Worm (Caenorhabditis elegans) whole organism, late embryonic: ENCODE results near the gene nas-8.

Experiments
- C08G9.2 ChIP-seq: sonication (generic microtip); optimal IDR thresholded peaks from 2 replicates; lab custom pipeline; 2016; ENCODE audit warnings: mild to moderate bottlenecking, missing genetic modification characterization, moderate library complexity, missing compliant biosample characterization
- F13H6.1 ChIP-seq: sonication (generic microtip); optimal IDR thresholded peaks from 2 replicates; lab custom pipeline; 2016; ENCODE audit warnings: missing genetic modification characterization, missing compliant biosample characterization
- K09A11.1 ChIP-seq: sonication (generic microtip); optimal IDR thresholded peaks from 2 replicates; lab custom pipeline; 2017; ENCODE audit warnings: antibody characterized with exemption, mild to moderate bottlenecking, missing genetic modification characterization, missing compliant biosample characterization; ENCODE audit not compliant: insufficient read depth
- Y22D7AL.16 ChIP-seq: sonication (generic microtip); optimal IDR thresholded peaks from 2 replicates; lab custom pipeline; 2016; ENCODE audit warnings: missing genetic modification characterization, missing compliant biosample characterization
- ama-1 ChIP-seq: fragments of 150-350 bp; optimal IDR thresholded peaks from 2 replicates; lab custom pipeline; 2014
- ceh-14 ChIP-seq: sonication (generic microtip); optimal IDR thresholded peaks from 2 replicates; lab custom pipeline; 2016; ENCODE audit warnings: missing genotype, missing genetic modification characterization, missing compliant biosample characterization
- ceh-18 ChIP-seq: sonication (generic microtip); optimal IDR thresholded peaks from 2 replicates; lab custom pipeline; 2016; ENCODE audit warnings: missing genetic modification characterization, missing compliant biosample characterization
- ceh-19 ChIP-seq: fragments of 200-800 bp; sonication (Bioruptor generic); optimal IDR thresholded peaks from 2 replicates; lab custom pipeline; 2018; ENCODE audit warnings: mild to moderate bottlenecking, missing genetic modification characterization, missing compliant biosample characterization
- ceh-24 ChIP-seq: sonication (generic microtip); optimal IDR thresholded peaks from 2 replicates; lab custom pipeline; 2016; ENCODE audit warnings: mild to moderate bottlenecking, missing genetic modification characterization, missing compliant biosample characterization
- ceh-31 ChIP-seq: sonication (generic microtip); optimal IDR thresholded peaks from 2 replicates; lab custom pipeline; 2016; ENCODE audit warnings: missing genetic modification characterization, missing compliant biosample characterization
- ceh-34 ChIP-seq: sonication (generic microtip); optimal IDR thresholded peaks from 2 replicates; lab custom pipeline; 2016; ENCODE audit warnings: mild to moderate bottlenecking, missing genetic modification characterization, missing compliant biosample characterization
- ceh-48 ChIP-seq: sonication (generic microtip); optimal IDR thresholded peaks from 2 replicates; lab custom pipeline; 2016; ENCODE audit warnings: missing genetic modification characterization, inconsistent platforms, missing compliant biosample characterization
- ceh-6 ChIP-seq: fragments of 200-800 bp; sonication (Bioruptor generic); optimal IDR thresholded peaks from 2 replicates; lab custom pipeline; 2018; ENCODE audit warnings: mild to moderate bottlenecking, missing genetic modification characterization, missing compliant biosample characterization
- ceh-9 ChIP-seq: sonication (generic microtip); optimal IDR thresholded peaks from 2 replicates; lab custom pipeline; 2016; ENCODE audit warnings: mild to moderate bottlenecking, missing genetic modification characterization, inconsistent platforms, missing compliant biosample characterization
- dve-1 ChIP-seq: sonication (generic microtip); optimal IDR thresholded peaks from 2 replicates; lab custom pipeline; 2017; ENCODE audit warnings: antibody characterized with exemption, mild to moderate bottlenecking, missing genetic modification characterization, missing compliant biosample characterization
- elt-4 ChIP-seq: sonication (generic microtip); optimal IDR thresholded peaks from 2 replicates; lab custom pipeline; 2016; ENCODE audit warnings: missing genetic modification characterization, missing compliant biosample characterization
- hlh-15 ChIP-seq: sonication (generic microtip); optimal IDR thresholded peaks from 2 replicates; lab custom pipeline; 2016; ENCODE audit warnings: missing genetic modification characterization, missing compliant biosample characterization
- hlh-6 ChIP-seq: sonication (generic microtip); optimal IDR thresholded peaks from 2 replicates; lab custom pipeline; 2016; ENCODE audit warnings: missing genotype, missing genetic modification characterization, missing compliant biosample characterization
- hlh-8 ChIP-seq: sonication (generic microtip); optimal IDR thresholded peaks from 2 replicates; lab custom pipeline; 2016; ENCODE audit warnings: missing genotype, missing genetic modification characterization, missing compliant biosample characterization
- lim-6 ChIP-seq: sonication (generic microtip); optimal IDR thresholded peaks from 2 replicates; lab custom pipeline; 2016; ENCODE audit warnings: missing genetic modification characterization, missing compliant biosample characterization
- lin-11 ChIP-seq: fragments of 200-800 bp; sonication (Bioruptor generic); optimal IDR thresholded peaks from 2 replicates; lab custom pipeline; 2018; ENCODE audit warnings: mild to moderate bottlenecking, missing genetic modification characterization, missing compliant biosample characterization
- madf-2 ChIP-seq: sonication (generic microtip); optimal IDR thresholded peaks from 2 replicates; lab custom pipeline; 2017; ENCODE audit warnings: missing genetic modification characterization, missing compliant biosample characterization
- mec-3 ChIP-seq: sonication (generic microtip); optimal IDR thresholded peaks from 2 replicates; lab custom pipeline; 2016; ENCODE audit warnings: borderline replicate concordance, missing genetic modification characterization, missing compliant biosample characterization
- nfya-1 ChIP-seq: sonication (generic microtip); optimal IDR thresholded peaks from 2 replicates; lab custom pipeline; 2017; ENCODE audit warnings: missing genetic modification characterization, mild to moderate bottlenecking, missing compliant biosample characterization, antibody characterized with exemption, moderate library complexity
- nhr-11 ChIP-seq: fragments of 150-350 bp; optimal IDR thresholded peaks from 2 replicates; lab custom pipeline; 2014; ENCODE audit warnings: missing biosample characterization, missing genetic modification characterization
- nhr-232 ChIP-seq: sonication (generic microtip); optimal IDR thresholded peaks from 2 replicates; lab custom pipeline; 2016; ENCODE audit warnings: missing genetic modification characterization, missing compliant biosample characterization
- npax-4 ChIP-seq: sonication (generic microtip); optimal IDR thresholded peaks from 2 replicates; lab custom pipeline; 2016; ENCODE audit warnings: missing genetic modification characterization, missing compliant biosample characterization
- pat-9 ChIP-seq: fragments of 200-800 bp; sonication (Bioruptor generic); optimal IDR thresholded peaks from 2 replicates; lab custom pipeline; 2018; ENCODE audit warnings: mild to moderate bottlenecking, missing genetic modification characterization, moderate library complexity, missing compliant biosample characterization
- pax-1 ChIP-seq: fragments of 150-350 bp; optimal IDR thresholded peaks from 2 replicates; lab custom pipeline; 2014; ENCODE audit warnings: missing biosample characterization, missing genetic modification characterization
- pros-1 ChIP-seq: fragments of 150-350 bp; optimal IDR thresholded peaks from 2 replicates; lab custom pipeline; 2014; ENCODE audit warnings: missing biosample characterization, missing genetic modification reagents, missing genetic modification characterization
- ref-2 ChIP-seq: sonication (generic microtip); optimal IDR thresholded peaks from 2 replicates; lab custom pipeline; 2016; ENCODE audit warnings: missing genetic modification characterization, missing compliant biosample characterization
- rnt-1 ChIP-seq: sonication (generic microtip); optimal IDR thresholded peaks from 2 replicates; lab custom pipeline; 2016; ENCODE audit warnings: missing genetic modification characterization, missing compliant biosample characterization
- sdc-2 ChIP-seq: sonication (generic microtip); optimal IDR thresholded peaks from 2 replicates; lab custom pipeline; 2016; ENCODE audit warnings: missing genotype, missing genetic modification characterization, missing compliant biosample characterization
- sox-2 ChIP-seq: fragments of 200-800 bp; sonication (Bioruptor generic); IDR thresholded peaks from 2 replicates; pipeline ENCODE4 v1.3.6; 2022; ENCODE audit warnings: missing genetic modification reagents, missing genetic modification characterization, missing compliant biosample characterization
- sox-4 ChIP-seq: sonication (generic microtip); optimal IDR thresholded peaks from 2 replicates; lab custom pipeline; 2017; ENCODE audit warnings: mild to moderate bottlenecking, missing genetic modification characterization, inconsistent platforms, missing compliant biosample characterization
- tbx-2 ChIP-seq: sonication (generic microtip); optimal IDR thresholded peaks from 2 replicates; lab custom pipeline; 2016; ENCODE audit warnings: missing genetic modification characterization, missing compliant biosample characterization
- tbx-7 ChIP-seq: sonication (generic microtip); optimal IDR thresholded peaks from 2 replicates; lab custom pipeline; 2016; ENCODE audit warnings: missing genotype, missing genetic modification characterization, missing compliant biosample characterization
- unc-3 ChIP-seq, 2 experiments: fragments of 200-800 bp in 1 of 2; sonication (Bioruptor generic) in 1 of 2; sonication (generic microtip) in 1 of 2; conservative IDR thresholded peaks in 1 of 2; optimal IDR thresholded peaks in 1 of 2; 2 replicates each; pipeline versions ENCODE4 v1.3.6 to Lab custom; 2016 to 2022; ENCODE audit warnings: missing compliant biosample characterization in 2 of 2, missing genetic modification characterization in 2 of 2, missing genetic modification reagents in 1 of 2
- unc-42 ChIP-seq: sonication (generic microtip); optimal IDR thresholded peaks from 2 replicates; lab custom pipeline; 2016; ENCODE audit warnings: missing genotype, missing genetic modification characterization, missing compliant biosample characterization
- unc-55 ChIP-seq: sonication (generic microtip); optimal IDR thresholded peaks from 2 replicates; lab custom pipeline; 2017; ENCODE audit warnings: missing biosample characterization, missing genetic modification reagents, missing genetic modification characterization
- unc-86 ChIP-seq: sonication (generic microtip); optimal IDR thresholded peaks from 2 replicates; lab custom pipeline; 2016; ENCODE audit warnings: missing genetic modification characterization, missing compliant biosample characterization
- zip-5 ChIP-seq: sonication (generic microtip); optimal IDR thresholded peaks from 2 replicates; lab custom pipeline; 2016; ENCODE audit warnings: missing genetic modification characterization, missing compliant biosample characterization

Gene nas-8

DNA sequence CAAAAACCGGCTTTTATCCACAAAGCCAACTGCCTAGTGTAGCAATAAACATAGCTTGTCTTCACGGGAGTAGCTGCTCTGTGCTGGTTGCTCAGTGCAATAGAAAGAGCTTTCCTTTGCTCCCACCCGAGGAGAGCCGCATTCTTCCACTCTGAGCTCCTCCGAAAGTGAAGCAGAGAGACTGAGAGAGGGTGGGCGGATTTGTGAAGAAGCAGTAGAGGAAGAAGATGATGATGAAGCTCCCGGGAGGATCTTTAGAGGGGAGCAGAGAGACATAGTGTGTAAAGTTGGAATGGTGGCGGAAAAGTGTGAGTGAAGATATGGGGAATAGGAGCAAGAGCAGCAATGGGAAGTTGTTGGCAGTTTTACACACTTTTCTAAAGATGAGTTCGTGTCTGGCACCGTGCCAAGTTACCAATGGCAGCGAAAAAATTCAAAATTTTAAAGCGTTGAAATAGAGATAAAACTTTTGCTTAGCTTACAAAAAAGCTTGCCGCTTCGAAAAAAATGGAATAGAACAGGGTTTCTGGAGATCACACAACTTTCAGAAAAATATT, 16.1 kb upstream of the nas-8 start, which contains the start of gene ZC477.4:
Gene ZC477.4, minus strand, starts transcription at position 276 of the 557 bp plus-strand sequence.
- no peak for TF ChIP-seq elt-4 (tag; lab: Kevin White, UChicago)
- peak; percentile 7 for TF ChIP-seq ceh-14
- no peak for TF ChIP-seq ceh-9 (tag; lab: Kevin White, UChicago)
- TF ChIP-seq Y22D7AL.16 (tag; lab: Kevin White, UChicago) = no peak
- TF ChIP-seq nhr-11 (tag; lab: Kevin White, UChicago) = no peak
- no peak for TF ChIP-seq nhr-232 (tag; lab: Kevin White, UChicago)
- TF ChIP-seq npax-4 (tag; lab: Kevin White, UChicago) = no peak
- no peak for TF ChIP-seq ceh-6 (GFP tag; lab: Kevin White, UChicago)
- peak; percentile 89 for TF ChIP-seq ceh-18 (tag; lab: Kevin White, UChicago)
- no peak for TF ChIP-seq pax-1 (tag; lab: Kevin White, UChicago)
- peak; percentile 19 for TF ChIP-seq F13H6.1 (tag; lab: Kevin White, UChicago)
- TF ChIP-seq C08G9.2 (tag; lab: Kevin White, UChicago) = no peak
- TF ChIP-seq hlh-15 (tag; lab: Kevin White, UChicago) = no peak
- no peak for TF ChIP-seq sox-2 (GFP tag; lab: Robert Waterston, UW)
- peak; percentile 9 for TF ChIP-seq ama-1 (lab: Kevin White, UChicago)
- peak; percentile 77 for TF ChIP-seq rnt-1 (tag; lab: Kevin White, UChicago)
- peak; percentile 25 for TF ChIP-seq ceh-34 (tag; lab: Kevin White, UChicago)
- peak; percentile 72 for TF ChIP-seq unc-55 (GFP tag; lab: Kevin White, UChicago)
- TF ChIP-seq pat-9 (tag; lab: Kevin White, UChicago) = peak; percentile 74
- peak; percentile 7 for TF ChIP-seq ceh-31
- TF ChIP-seq nfya-1 (tag; lab: Kevin White, UChicago) = peak; percentile 56
- peak; percentile 19 for TF ChIP-seq hlh-8 (tag; lab: Kevin White, UChicago)
- no peak for TF ChIP-seq lin-11 (tag; lab: Kevin White, UChicago)
- peak; percentile 55 for TF ChIP-seq hlh-6 (tag; lab: Kevin White, UChicago)
- peak; percentile 4 for TF ChIP-seq unc-42 (tag; lab: Kevin White, UChicago)
- no peak for TF ChIP-seq ref-2 (tag; lab: Kevin White, UChicago)
- peak; percentile 65 for TF ChIP-seq tbx-2 (tag; lab: Kevin White, UChicago)
- TF ChIP-seq lim-6 (tag; lab: Kevin White, UChicago) = no peak

ce11 chrIV:7099377-7099776, 15.3 kb upstream of the nas-8 start:
- peak; percentile 46 for TF ChIP-seq ceh-18 (tag; lab: Kevin White, UChicago)
- no peak for TF ChIP-seq pros-1 (tag; lab: Kevin White, UChicago)
- peak; percentile 51 for TF ChIP-seq nfya-1 (tag; lab: Kevin White, UChicago)
- peak; percentile 21 for TF ChIP-seq unc-55 (GFP tag; lab: Kevin White, UChicago)
- TF ChIP-seq dve-1 (tag; lab: Kevin White, UChicago) = no peak
- TF ChIP-seq ceh-34 (tag; lab: Kevin White, UChicago) = peak; percentile 56
- peak; percentile 24 for TF ChIP-seq tbx-2 (tag; lab: Kevin White, UChicago)
- TF ChIP-seq, all 69 proteins: peak for 5

ce11 chrIV:7103211-7103679, 11.5 kb upstream of the nas-8 start, which contains the start of the genes rde-8 and ZC477.3:
Gene rde-8, minus strand, starts transcription at chrIV:7103261.
Gene ZC477.3, plus strand, starts transcription at chrIV:7103492.
- TF ChIP-seq ceh-31 (no peak), ceh-34 (tag; lab: Kevin White, UChicago) (no peak), K09A11.1 (tag; lab: Kevin White, UChicago) (no peak), sdc-2 (no peak), nfya-1 (tag; lab: Kevin White, UChicago) (peak; percentile 37), mec-3 (tag; lab: Kevin White, UChicago) (no peak), nhr-11 (tag; lab: Kevin White, UChicago) (no peak), unc-42 (tag; lab: Kevin White, UChicago) (peak; percentile 16)

DNA sequence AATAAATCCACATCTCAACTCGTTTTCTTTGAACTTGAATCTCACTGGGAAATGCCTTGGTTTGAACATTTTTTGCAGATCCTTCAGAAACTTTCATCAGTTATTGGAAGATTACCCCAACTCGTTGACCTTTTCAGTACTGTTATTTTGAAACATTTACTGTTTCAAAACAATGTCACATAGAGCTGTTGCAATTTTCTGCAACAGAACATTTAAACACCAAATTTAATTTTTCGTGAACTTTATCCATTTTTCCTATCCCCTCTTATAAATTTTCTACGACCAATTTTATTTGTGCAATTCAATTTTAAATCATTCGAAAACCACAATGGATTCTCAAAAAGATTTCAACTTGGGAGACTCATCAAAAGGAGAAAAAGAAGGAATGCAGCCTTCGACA, 6.8 kb upstream of the nas-8 start, which contains the start of gene ZC477.2:
Gene ZC477.2, plus strand, starts transcription at position 301 of the 400 bp plus-strand sequence.
- TF ChIP-seq unc-86 (tag; lab: Kevin White, UChicago) (no peak), madf-2 (tag; lab: Kevin White, UChicago) (no peak), ceh-19 (no peak), tbx-2 (tag; lab: Kevin White, UChicago) (no peak), ceh-24 (tag; lab: Kevin White, UChicago) (no peak), zip-5 (tag; lab: Kevin White, UChicago) (no peak), rnt-1 (tag; lab: Kevin White, UChicago) (no peak), ceh-48 (tag; lab: Kevin White, UChicago) (no peak), ama-1 (lab: Kevin White, UChicago) (no peak), sox-4 (tag; lab: Kevin White, UChicago) (no peak), unc-3 (GFP tag; conservative IDR thresholded peaks at IDR 0.05; lab: Robert Waterston, UW) (no peak), unc-3 (tag; optimal IDR thresholded peaks at IDR 0.05; lab: Kevin White, UChicago) (no peak), tbx-7 (tag; lab: Kevin White, UChicago) (no peak), K09A11.1 (tag; lab: Kevin White, UChicago) (no peak), nhr-232 (tag; lab: Kevin White, UChicago) (no peak)
